Fruit fly (Drosophila melanogaster) whole organism: ENCODE results near the gene p38c.
A peak's percentile ranks its signal among the peaks of the same experiment; 100 is the strongest.

Source experiments
- CG8478 ChIP-seq: fragments of >200 bp; optimal IDR thresholded peaks from 2 replicates; lab custom pipeline; 2018; ENCODE audit warnings: inconsistent platforms
- Dll ChIP-seq: fragments of >200 bp; optimal IDR thresholded peaks from 2 replicates; lab custom pipeline; 2017
- EcR ChIP-seq, 2 experiments: fragments of >200 bp; optimal IDR thresholded peaks; 2 replicates each; lab custom pipeline; 2017; ENCODE audit warnings: missing biosample characterization in 2 of 2, missing genetic modification characterization in 2 of 2, missing genetic modification reagents in 2 of 2
- pan ChIP-seq: fragments of >200 bp; optimal IDR thresholded peaks from 2 replicates; lab custom pipeline; 2017
- psq ChIP-seq: fragments of >200 bp; optimal IDR thresholded peaks from 2 replicates; lab custom pipeline; 2017
- usp ChIP-seq: fragments of >200 bp; optimal IDR thresholded peaks from 2 replicates; lab custom pipeline; 2017; ENCODE audit warnings: missing biosample characterization, missing genetic modification characterization, mixed read lengths

The p38c gene

DNA sequence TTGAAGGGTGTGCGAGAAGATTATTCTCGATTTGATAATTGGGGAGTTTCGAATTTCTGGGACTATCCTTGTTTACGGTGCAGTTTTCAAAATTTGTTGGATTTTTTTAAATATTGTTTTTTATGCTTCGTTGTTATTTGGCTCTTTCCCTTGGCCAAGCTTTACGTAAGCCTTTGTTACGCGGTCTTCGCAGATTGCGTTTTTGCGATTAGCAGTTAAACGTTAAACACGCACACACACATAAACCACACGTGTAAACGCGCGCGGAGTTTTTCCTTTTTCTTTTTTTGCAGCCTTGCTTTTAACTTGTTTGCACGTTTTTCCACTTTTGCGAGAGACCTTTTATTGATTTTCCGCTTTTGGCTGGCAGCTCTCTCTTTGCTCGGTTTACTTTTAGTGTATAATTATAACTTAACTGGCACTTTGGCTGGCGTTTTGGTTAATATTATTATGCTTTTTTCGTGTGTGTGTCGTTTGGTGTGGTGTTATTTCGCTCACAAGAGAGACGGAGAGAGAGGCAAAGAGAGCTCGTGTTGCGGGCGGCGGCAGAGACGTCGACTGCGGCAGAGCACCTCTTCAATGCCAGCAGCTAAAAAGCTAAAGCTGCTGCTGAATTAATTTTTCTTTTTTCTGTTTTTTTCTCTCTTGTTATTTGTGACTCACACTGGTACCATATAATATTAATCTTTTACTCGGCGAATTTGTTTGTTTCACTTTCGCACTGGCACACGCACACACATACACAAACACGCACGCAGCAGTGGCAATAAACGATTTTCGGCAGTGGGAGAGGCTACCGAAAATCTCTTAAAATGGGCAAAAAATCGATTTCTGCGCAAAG, 45.3 kb downstream of the p38c start:
- no peak for TF ChIP-seq usp (GFP tag; lab: Kevin White, UChicago)
- TF ChIP-seq pan (lab: Kevin White, UChicago), result no peak
- no peak for TF ChIP-seq psq (lab: Kevin White, UChicago)
- no peak for TF ChIP-seq Dll (lab: Kevin White, UChicago)

DNA sequence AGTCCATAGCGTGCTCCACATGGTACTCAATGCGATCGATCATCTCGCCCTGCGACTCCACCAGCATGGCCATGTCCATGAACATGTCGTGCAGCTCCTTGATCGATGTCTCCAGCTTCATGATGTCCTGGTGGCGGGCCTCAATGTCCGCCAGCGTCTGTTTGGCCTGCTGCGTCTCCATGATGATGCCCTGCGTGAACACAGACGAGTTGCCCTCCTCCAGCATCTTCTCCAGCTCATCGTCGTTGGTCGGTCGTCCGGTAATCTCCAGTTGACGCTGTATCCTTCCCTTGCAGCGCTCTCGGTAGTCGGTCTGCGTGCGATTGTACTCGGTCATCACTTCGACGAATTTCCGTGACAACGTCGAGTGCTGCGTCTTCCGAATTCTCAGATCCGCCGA, 46.3 kb downstream of the p38c start:
- TF ChIP-seq CG8478 (lab: Kevin White, UChicago), result no peak
- TF ChIP-seq usp (GFP tag; lab: Kevin White, UChicago), result no peak
- no peak for TF ChIP-seq psq (lab: Kevin White, UChicago)
- no peak for TF ChIP-seq pan (lab: Kevin White, UChicago)

DNA sequence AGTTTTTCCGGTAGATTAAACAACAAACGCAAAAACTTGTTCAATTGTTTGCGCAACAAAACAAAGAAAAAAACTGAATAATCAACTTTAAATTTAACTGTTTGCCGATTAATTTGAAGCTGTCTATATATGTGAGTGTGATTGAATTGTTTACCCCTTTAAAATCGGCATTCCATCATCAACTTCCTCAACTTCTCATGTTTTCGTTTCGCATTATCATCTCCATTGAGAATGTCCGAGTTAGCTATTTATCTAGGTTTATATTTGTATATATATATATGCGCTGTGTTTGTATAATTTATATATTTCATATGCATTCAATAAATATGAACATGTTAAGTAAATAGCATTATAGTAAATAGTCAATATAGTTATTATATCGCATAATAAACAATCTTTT, 47.6 kb downstream of the p38c start:
- TF ChIP-seq CG8478 (lab: Kevin White, UChicago) (no peak), usp (GFP tag; lab: Kevin White, UChicago) (no peak), EcR (GFP tag; optimal IDR thresholded peaks at IDR 0.05; lab: Kevin White, UChicago) (no peak), psq (lab: Kevin White, UChicago) (no peak), pan (lab: Kevin White, UChicago) (no peak), Dll (lab: Kevin White, UChicago) (no peak)

DNA sequence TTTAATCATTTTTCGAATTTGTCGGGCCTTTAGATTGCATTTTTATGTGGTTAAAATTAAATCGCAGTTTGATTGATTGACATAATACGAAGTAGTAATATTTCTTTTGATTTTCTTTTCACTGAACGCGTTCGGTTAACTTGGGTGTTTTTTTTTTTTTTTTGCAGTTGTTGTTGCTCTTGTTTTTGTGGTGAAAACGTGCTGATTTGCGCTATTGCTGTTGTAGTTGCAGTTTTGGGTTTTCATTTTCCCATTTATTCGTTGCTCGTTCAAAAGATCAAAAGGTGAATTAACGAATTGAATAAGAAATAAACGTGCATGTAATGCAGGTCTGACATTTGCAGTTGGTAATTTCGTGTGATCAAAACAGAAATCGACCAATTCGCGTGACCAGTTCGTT, 48.6 kb downstream of the p38c start:
- TF ChIP-seq CG8478 (lab: Kevin White, UChicago) (no peak), pan (lab: Kevin White, UChicago) (no peak), Dll (lab: Kevin White, UChicago) (no peak), psq (lab: Kevin White, UChicago) (no peak), EcR (GFP tag; optimal IDR thresholded peaks at IDR 0.05; lab: Kevin White, UChicago) (no peak), usp (GFP tag; lab: Kevin White, UChicago) (no peak)

- TF ChIP-seq psq (lab: Kevin White, UChicago) (no peak), usp (GFP tag; lab: Kevin White, UChicago) (no peak)
Measured at dm6 chr3R:24100717-24101116, 49.3 kb downstream of the p38c start.

DNA sequence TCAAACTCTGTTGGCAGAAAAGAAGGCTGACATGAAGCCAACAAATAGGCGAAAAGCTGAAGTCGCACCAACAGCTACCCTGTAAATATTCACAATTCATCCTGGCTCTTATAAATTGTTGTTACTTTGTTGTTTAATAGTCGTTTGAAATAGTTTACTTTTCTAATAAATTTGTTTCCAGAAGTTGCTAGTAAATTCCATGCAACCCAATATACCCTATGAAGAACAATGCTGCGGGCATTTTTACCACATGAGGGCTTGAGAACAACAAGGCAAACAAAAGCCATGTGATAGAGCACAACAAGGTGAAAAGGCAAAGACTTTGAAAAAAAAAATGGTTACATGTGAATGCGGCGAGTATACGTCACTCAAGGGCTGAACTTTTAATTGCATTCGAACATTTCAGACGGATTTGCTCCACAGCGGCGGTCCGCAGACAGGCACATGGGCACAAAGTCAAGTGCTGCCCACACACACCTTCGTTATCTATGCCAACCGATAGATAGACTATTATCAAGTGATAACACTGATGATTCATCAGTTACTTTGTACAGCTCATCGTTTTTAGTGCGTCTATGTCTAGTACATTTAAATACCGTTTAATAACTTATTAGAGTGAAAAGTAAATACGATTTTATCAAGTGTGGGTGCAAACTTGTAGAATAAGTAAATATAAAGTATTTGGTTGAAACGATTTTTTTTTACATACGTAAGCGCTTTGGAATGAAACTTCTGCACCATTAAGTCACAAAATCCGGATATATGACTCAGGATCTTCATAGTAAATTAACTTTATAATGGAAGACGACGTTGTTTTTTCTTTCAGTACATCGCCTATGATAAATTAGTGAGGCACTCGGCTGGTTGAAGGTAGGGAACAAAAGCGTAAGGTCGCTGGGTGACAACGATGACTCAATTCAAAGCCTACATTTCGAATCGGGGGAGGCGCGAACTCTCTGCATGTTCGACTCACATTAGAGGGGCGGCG, 50.7 kb downstream of the p38c start:
- TF ChIP-seq pan (lab: Kevin White, UChicago), result peak; percentile 56
- TF ChIP-seq Dll (lab: Kevin White, UChicago), result no peak
